Worm (Caenorhabditis elegans) whole organism, L2 larva: ENCODE data around the gene syp-1.

ENCODE experiments used
- R02D3.7 ChIP-seq: fragments of 150-350 bp; optimal IDR thresholded peaks from 2 replicates; lab custom pipeline; 2014; ENCODE audit warnings: missing biosample characterization, missing genetic modification characterization
- lin-11 ChIP-seq: fragments of 150-350 bp; sonication (generic microtip); optimal IDR thresholded peaks from 2 replicates; lab custom pipeline; 2014; ENCODE audit warnings: missing biosample characterization, missing genetic modification characterization, inconsistent platforms, mixed read lengths

DNA sequence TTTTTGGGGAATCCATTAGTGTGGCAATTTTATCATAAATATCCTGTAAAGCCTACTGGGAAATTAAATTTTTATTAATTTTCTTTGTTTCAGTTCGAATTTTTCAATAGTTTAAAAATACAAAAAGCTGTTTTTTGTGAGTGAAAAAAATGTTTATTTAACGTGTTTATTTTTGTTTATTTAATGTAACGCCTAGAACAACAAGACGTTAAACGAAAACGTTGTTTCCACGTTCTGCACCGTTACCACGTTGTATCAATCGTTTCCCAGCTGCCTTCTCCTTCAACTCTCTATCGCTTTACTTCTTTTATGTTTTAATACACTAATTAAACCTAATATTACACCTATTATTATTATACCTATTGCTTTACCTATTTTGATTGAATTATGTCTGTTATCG lies 43.7 kb downstream of the syp-1 start, which contains the start of gene T08G3.13:
- TF ChIP-seq lin-11 (tag; lab: Kevin White, UChicago), result no peak
- TF ChIP-seq R02D3.7 (tag; lab: Kevin White, UChicago), result no peak
